Fruit fly (Drosophila melanogaster) whole organism, prepupa: Measurements from ENCODE around the gene CG31548.

Source experiments
- CG10669 ChIP-seq: fragments of 200-800 bp; sonication (Bioruptor generic); optimal IDR thresholded peaks from 3 replicates; lab custom pipeline; 2018; ENCODE audit warnings: missing biosample characterization, mild to moderate bottlenecking, missing genetic modification characterization, moderate library complexity
- CG11294 ChIP-seq: fragments of 200-800 bp; sonication (Bioruptor generic); IDR thresholded peaks from 2 replicates; pipeline ENCODE4 v1.3.6; 2022; ENCODE audit warnings: missing biosample characterization, missing genetic modification characterization
- CG15336 ChIP-seq: fragments of 200-800 bp; sonication (Bioruptor generic); IDR thresholded peaks from 2 replicates; pipeline ENCODE4 v1.3.6; 2022; ENCODE audit warnings: missing biosample characterization, missing genetic modification characterization
- CG3032 ChIP-seq: fragments of 200-800 bp; optimal IDR thresholded peaks from 2 replicates; lab custom pipeline; 2019; ENCODE audit warnings: missing biosample characterization, mild to moderate bottlenecking, missing genetic modification characterization, moderate library complexity
- CG31627 ChIP-seq: fragments of 200-800 bp; sonication (Bioruptor generic); optimal IDR thresholded peaks from 3 replicates; lab custom pipeline; 2016; ENCODE audit warnings: missing biosample characterization, missing genetic modification characterization
- CG32006 ChIP-seq: fragments of 200-800 bp; sonication (Bioruptor generic); optimal IDR thresholded peaks from 3 replicates; lab custom pipeline; 2017; ENCODE audit warnings: missing biosample characterization, mild to moderate bottlenecking, missing genetic modification characterization
- CG34406 ChIP-seq: fragments of 200-800 bp; sonication (Bioruptor generic); optimal IDR thresholded peaks from 3 replicates; lab custom pipeline; 2016; ENCODE audit warnings: missing biosample characterization, missing genetic modification characterization
- CG3919 ChIP-seq: fragments of 200-800 bp; sonication (Bioruptor generic); optimal IDR thresholded peaks from 3 replicates; lab custom pipeline; 2016; ENCODE audit warnings: missing biosample characterization, missing genetic modification characterization
- CG4318 ChIP-seq: fragments of 200-800 bp; sonication (Bioruptor generic); optimal IDR thresholded peaks from 3 replicates; lab custom pipeline; 2017; ENCODE audit warnings: missing biosample characterization, mild to moderate bottlenecking, missing genetic modification characterization
- CG6276 ChIP-seq: fragments of 200-800 bp; sonication (Bioruptor generic); optimal IDR thresholded peaks from 2 replicates; lab custom pipeline; 2017; ENCODE audit warnings: missing biosample characterization, mild to moderate bottlenecking, missing genetic modification characterization
- CG6792 ChIP-seq: fragments of 200-800 bp; sonication (Bioruptor generic); optimal IDR thresholded peaks from 3 replicates; lab custom pipeline; 2016; ENCODE audit warnings: missing biosample characterization, missing genetic modification characterization
- CG6808 ChIP-seq: fragments of 200-800 bp; sonication (Bioruptor generic); optimal IDR thresholded peaks from 3 replicates; lab custom pipeline; 2017; ENCODE audit warnings: missing biosample characterization, missing genetic modification characterization, mild to moderate bottlenecking, moderate library complexity, missing genetic modification reagents
- CG8119 ChIP-seq: fragments of 200-800 bp; sonication (Bioruptor generic); IDR thresholded peaks from 3 replicates; pipeline ENCODE4 v1.3.6; 2022; ENCODE audit warnings: missing biosample characterization, missing genetic modification characterization
- CG8319 ChIP-seq: fragments of 200-800 bp; sonication (Bioruptor generic); optimal IDR thresholded peaks from 3 replicates; lab custom pipeline; 2016; ENCODE audit warnings: missing biosample characterization, missing genetic modification characterization
- CG8632 ChIP-seq: fragments of 200-800 bp; sonication (Bioruptor generic); optimal IDR thresholded peaks from 3 replicates; lab custom pipeline; 2016; ENCODE audit warnings: missing biosample characterization, missing genetic modification characterization
- CG9139 ChIP-seq: fragments of 200-800 bp; sonication (Bioruptor generic); optimal IDR thresholded peaks from 3 replicates; lab custom pipeline; 2017; ENCODE audit warnings: missing biosample characterization, mild to moderate bottlenecking, missing genetic modification characterization
- Eip75B ChIP-seq: fragments of 200-800 bp; sonication (Bioruptor generic); optimal IDR thresholded peaks from 3 replicates; lab custom pipeline; 2016; ENCODE audit warnings: missing biosample characterization, missing genetic modification characterization
- Eip78C ChIP-seq: fragments of 200-800 bp; sonication (Bioruptor generic); peaks from one replicate; lab custom pipeline; 2016; ENCODE audit warnings: missing biosample characterization, missing genetic modification characterization
- Eip93F ChIP-seq: fragments of 200-800 bp; sonication (Bioruptor generic); optimal IDR thresholded peaks from 2 replicates; lab custom pipeline; 2016; ENCODE audit warnings: missing biosample characterization, mild to moderate bottlenecking, missing genetic modification characterization
- Ets96B ChIP-seq: fragments of 200-800 bp; optimal IDR thresholded peaks from 2 replicates; lab custom pipeline; 2019; ENCODE audit warnings: missing biosample characterization, mild to moderate bottlenecking, missing genetic modification characterization, moderate library complexity
- Hr38 ChIP-seq: sonication (Bioruptor generic); optimal IDR thresholded peaks from 2 replicates; lab custom pipeline; 2016; ENCODE audit warnings: missing biosample characterization, missing genetic modification characterization
- Hr4 ChIP-seq: fragments of 200-800 bp; sonication (Bioruptor generic); optimal IDR thresholded peaks from 3 replicates; lab custom pipeline; 2016; ENCODE audit warnings: missing biosample characterization, missing genetic modification characterization
- Lpt ChIP-seq: fragments of 200-800 bp; sonication (Bioruptor generic); optimal IDR thresholded peaks from 3 replicates; lab custom pipeline; 2016; ENCODE audit warnings: missing biosample characterization, missing genetic modification characterization
- OdsH ChIP-seq: fragments of 200-800 bp; sonication (Bioruptor generic); optimal IDR thresholded peaks from 3 replicates; lab custom pipeline; 2016; ENCODE audit warnings: missing biosample characterization, missing genetic modification characterization
- Smox ChIP-seq: fragments of 200-800 bp; sonication (Bioruptor generic); optimal IDR thresholded peaks from 3 replicates; lab custom pipeline; 2016; ENCODE audit warnings: missing biosample characterization, missing genetic modification characterization
- Sox102F ChIP-seq: fragments of 200-800 bp; sonication (Bioruptor generic); optimal IDR thresholded peaks from 2 replicates; lab custom pipeline; 2016; ENCODE audit warnings: missing biosample characterization, mild to moderate bottlenecking, missing genetic modification characterization
- Sox14 ChIP-seq: fragments of 200-800 bp; sonication (Bioruptor generic); optimal IDR thresholded peaks from 3 replicates; lab custom pipeline; 2016; ENCODE audit warnings: missing biosample characterization, missing genetic modification characterization
- achi ChIP-seq: fragments of 200-800 bp; sonication (Bioruptor generic); optimal IDR thresholded peaks from 3 replicates; lab custom pipeline; 2016; ENCODE audit warnings: missing biosample characterization, missing genetic modification characterization
- acj6 ChIP-seq: fragments of 200-800 bp; sonication (Bioruptor generic); optimal IDR thresholded peaks from 3 replicates; lab custom pipeline; 2016; ENCODE audit warnings: missing biosample characterization, missing genetic modification characterization
- cyc ChIP-seq: fragments of 200-800 bp; sonication (Bioruptor generic); optimal IDR thresholded peaks from 3 replicates; lab custom pipeline; 2016; ENCODE audit warnings: missing biosample characterization, missing genetic modification characterization
- dsx ChIP-seq: fragments of 200-800 bp; optimal IDR thresholded peaks from 3 replicates; lab custom pipeline; 2019; ENCODE audit warnings: missing biosample characterization, mild to moderate bottlenecking, missing genetic modification characterization, moderate library complexity; ENCODE audit not compliant: poor library complexity, severe bottlenecking
- eg ChIP-seq: fragments of 200-800 bp; sonication (Bioruptor generic); IDR thresholded peaks from 3 replicates; pipeline ENCODE4 v1.3.6; 2022; ENCODE audit warnings: missing biosample characterization, missing genetic modification characterization
- esn ChIP-seq: fragments of 200-800 bp; sonication (Bioruptor generic); optimal IDR thresholded peaks from 2 replicates; lab custom pipeline; 2016; ENCODE audit warnings: missing biosample characterization, mild to moderate bottlenecking, missing genetic modification characterization, moderate library complexity
- fd85E ChIP-seq: fragments of 200-800 bp; sonication (Bioruptor generic); optimal IDR thresholded peaks from 3 replicates; lab custom pipeline; 2016; ENCODE audit warnings: missing biosample characterization, missing genetic modification characterization
- fkh ChIP-seq: fragments of 200-800 bp; sonication (Bioruptor generic); optimal IDR thresholded peaks from 3 replicates; lab custom pipeline; 2017; ENCODE audit warnings: missing biosample characterization, mild to moderate bottlenecking, missing genetic modification characterization, moderate library complexity
- lz ChIP-seq: fragments of 200-800 bp; sonication (Bioruptor generic); optimal IDR thresholded peaks from 3 replicates; lab custom pipeline; 2016; ENCODE audit warnings: missing biosample characterization, missing genetic modification characterization
- net ChIP-seq: fragments of 200-800 bp; sonication (Bioruptor generic); optimal IDR thresholded peaks from 3 replicates; lab custom pipeline; 2016; ENCODE audit warnings: missing biosample characterization, missing genetic modification characterization
- pdm3 ChIP-seq: fragments of 200-800 bp; sonication (Bioruptor generic); optimal IDR thresholded peaks from 3 replicates; lab custom pipeline; 2016; ENCODE audit warnings: missing biosample characterization, missing genetic modification characterization
- salr ChIP-seq, 2 experiments: fragments of 200-800 bp; sonication (Bioruptor generic); optimal IDR thresholded peaks; 3 replicates each; lab custom pipeline; 2016 to 2018; ENCODE audit warnings: missing biosample characterization in 2 of 2, missing genetic modification characterization in 2 of 2, mild to moderate bottlenecking in 1 of 2
- spab ChIP-seq: fragments of 200-800 bp; sonication (Bioruptor generic); optimal IDR thresholded peaks from 2 replicates; lab custom pipeline; 2017; ENCODE audit warnings: missing biosample characterization, mild to moderate bottlenecking, missing genetic modification characterization, missing genetic modification reagents
- ss ChIP-seq, 2 experiments: fragments of 200-800 bp; sonication (Bioruptor generic); optimal IDR thresholded peaks; 2 replicates in 1 of 2; 3 replicates in 1 of 2; lab custom pipeline; 2017 to 2018; ENCODE audit warnings: mild to moderate bottlenecking in 2 of 2, missing biosample characterization in 2 of 2, missing genetic modification characterization in 2 of 2, moderate library complexity in 1 of 2
- svp ChIP-seq: fragments of 200-800 bp; sonication (Bioruptor generic); peaks from one replicate; lab custom pipeline; 2016; ENCODE audit warnings: missing biosample characterization, missing genetic modification characterization

Gene CG31548

dm6 chr3R:5685269-5686048, 48.8 kb upstream of the CG31548 start, which contains the start of the genes Rab23 and plx (continued):
- TF ChIP-seq Eip93F (GFP tag; lab: Kevin White, UChicago), result no peak
- TF ChIP-seq CG8319 (GFP tag; lab: Kevin White, UChicago), result no peak
- TF ChIP-seq CG8119, result no peak
- no peak for TF ChIP-seq Hr38
- no peak for TF ChIP-seq Sox102F
- no peak for TF ChIP-seq CG34406 (GFP tag; lab: Kevin White, UChicago)
- peak; percentile 73 for TF ChIP-seq fkh (GFP tag; lab: Kevin White, UChicago)
- TF ChIP-seq svp (GFP tag; lab: Kevin White, UChicago), result no peak
- no peak for TF ChIP-seq CG8632 (GFP tag; lab: Kevin White, UChicago)
- no peak for TF ChIP-seq CG6276 (GFP tag; lab: Kevin White, UChicago)
- TF ChIP-seq CG31627 (GFP tag; lab: Kevin White, UChicago), result peak; percentile 17
- no peak for TF ChIP-seq CG6808 (GFP tag; lab: Kevin White, UChicago)
- TF ChIP-seq CG9139 (GFP tag; lab: Kevin White, UChicago), result no peak
- TF ChIP-seq eg, result 0 out of 3 replicates have a peak, but pooled peaks have one; percentile 4
- TF ChIP-seq Hr4 (GFP tag; lab: Kevin White, UChicago), result no peak
- TF ChIP-seq dsx, result no peak
- no peak for TF ChIP-seq CG10669 (GFP tag; lab: Kevin White, UChicago)
- no peak for TF ChIP-seq CG3032 (tag; lab: Kevin White, UChicago)
- TF ChIP-seq Smox (GFP tag; lab: Kevin White, UChicago), result peak; percentile 22
- no peak for TF ChIP-seq CG6792 (GFP tag; lab: Kevin White, UChicago)
- no peak for TF ChIP-seq cyc
- no peak for TF ChIP-seq spab (GFP tag; lab: Kevin White, UChicago)
- no peak for TF ChIP-seq Lpt
- peak; percentile 5 for TF ChIP-seq acj6 (GFP tag; lab: Kevin White, UChicago)
- no peak for TF ChIP-seq salr (GFP tag; optimal IDR thresholded peaks at IDR 0.05; lab: Kevin White, UChicago)
- no peak for TF ChIP-seq CG4318 (GFP tag; lab: Kevin White, UChicago)
- peak; percentile 14 for TF ChIP-seq OdsH (GFP tag; lab: Kevin White, UChicago)

- TF ChIP-seq salr (GFP tag; optimal IDR thresholded peaks at IDR 0.05; lab: Kevin White, UChicago), result no peak
- TF ChIP-seq ss (GFP tag; optimal IDR thresholded peaks at IDR 0.05; lab: Kevin White, UChicago), result peak in 1 of 2 experiments; percentile 12
- peak; percentile 60 for TF ChIP-seq Eip78C
- no peak for TF ChIP-seq CG3032 (tag; lab: Kevin White, UChicago)
- TF ChIP-seq eg, result no peak
- TF ChIP-seq fd85E (GFP tag; lab: Kevin White, UChicago), result no peak
- TF ChIP-seq CG34406 (GFP tag; lab: Kevin White, UChicago), result no peak
These were observed 48.0 kb upstream of the CG31548 start for dm6 chr3R:5684550-5685118.

dm6 chr3R:5682921-5683748, 46.5 kb upstream of the CG31548 start:
- TF ChIP-seq lz (GFP tag; lab: Kevin White, UChicago) (peak; percentile 34), net (peak; percentile 67), CG11294 (GFP tag; lab: Robert Waterston, UW) (peak; percentile 44; the same call in 1 of the 2 replicates), esn (GFP tag; lab: Kevin White, UChicago) (peak; percentile 40), OdsH (GFP tag; lab: Kevin White, UChicago) (peak; percentile 70), eg (peak; percentile 89), CG8319 (GFP tag; lab: Kevin White, UChicago) (no peak), Sox14 (GFP tag; lab: Kevin White, UChicago) (peak; percentile 67), CG15336 (GFP tag; lab: Robert Waterston, UW) (peak; percentile 93), salr (GFP tag; optimal IDR thresholded peaks at IDR 0.05; lab: Kevin White, UChicago) (peak in 1 of 2 experiments; percentile 74), Ets96B (tag; lab: Kevin White, UChicago) (no peak), CG32006 (GFP tag; lab: Kevin White, UChicago) (peak; percentile 93), pdm3 (GFP tag; lab: Kevin White, UChicago) (peak; percentile 64), acj6 (GFP tag; lab: Kevin White, UChicago) (peak; percentile 59), dsx (no peak), CG6276 (GFP tag; lab: Kevin White, UChicago) (peak; percentile 91), CG3919 (peak; percentile 75), CG31627 (GFP tag; lab: Kevin White, UChicago) (peak; percentile 7), CG8632 (GFP tag; lab: Kevin White, UChicago) (no peak), Eip75B (GFP tag; lab: Kevin White, UChicago) (peak; percentile 53), Lpt (peak; percentile 89), Hr38 (no peak), achi (GFP tag; lab: Kevin White, UChicago) (peak; percentile 70)
